Fruit fly (Drosophila melanogaster) whole organism, pupa: ENCODE results near the gene NELF-B.

Experiments used
- CG12605 ChIP-seq: fragments of 200-800 bp; sonication (Bioruptor generic); IDR thresholded peaks from 2 replicates; pipeline ENCODE4 v1.3.6; 2022; ENCODE audit warnings: missing biosample characterization, missing genetic modification characterization
- CG13204 ChIP-seq: fragments of 200-800 bp; sonication (Bioruptor generic); optimal IDR thresholded peaks from 2 replicates; lab custom pipeline; 2018; ENCODE audit warnings: missing biosample characterization, mild to moderate bottlenecking, missing genetic modification characterization, moderate library complexity
- CG14655 ChIP-seq: fragments of 200-800 bp; sonication (Bioruptor generic); optimal IDR thresholded peaks from 3 replicates; lab custom pipeline; 2017; ENCODE audit warnings: mild to moderate bottlenecking, missing biosample characterization, missing genetic modification reagents, missing genetic modification characterization
- CG15710 ChIP-seq: fragments of 200-800 bp; sonication (Bioruptor generic); optimal IDR thresholded peaks from 2 replicates; lab custom pipeline; 2018; ENCODE audit warnings: missing biosample characterization, mild to moderate bottlenecking, missing genetic modification characterization, moderate library complexity
- CG34367 ChIP-seq: fragments of 200-800 bp; sonication (Bioruptor generic); optimal IDR thresholded peaks from 2 replicates; lab custom pipeline; 2018; ENCODE audit warnings: missing biosample characterization, mild to moderate bottlenecking, missing genetic modification characterization
- CG4496 ChIP-seq: fragments of 200-800 bp; sonication (Bioruptor generic); IDR thresholded peaks from 3 replicates; pipeline ENCODE4 v1.3.6; 2022; ENCODE audit warnings: missing biosample characterization, missing genetic modification characterization
- CG9948 ChIP-seq: fragments of 200-800 bp; sonication (Bioruptor generic); optimal IDR thresholded peaks from 2 replicates; lab custom pipeline; 2018; ENCODE audit warnings: missing biosample characterization, mild to moderate bottlenecking, missing genetic modification characterization, moderate library complexity
- D1 ChIP-seq: fragments of 200-800 bp; sonication (Bioruptor generic); optimal IDR thresholded peaks from 2 replicates; lab custom pipeline; 2018; ENCODE audit warnings: missing biosample characterization, mild to moderate bottlenecking, missing genetic modification characterization, moderate library complexity
- EcR ChIP-seq: fragments of 200-800 bp; sonication (Bioruptor generic); optimal IDR thresholded peaks from 3 replicates; lab custom pipeline; 2019; ENCODE audit warnings: missing biosample characterization, missing genetic modification characterization, mild to moderate bottlenecking, moderate library complexity, missing genetic modification reagents
- Pif1B ChIP-seq: fragments of 200-800 bp; sonication (Bioruptor generic); optimal IDR thresholded peaks from 3 replicates; lab custom pipeline; 2016; ENCODE audit warnings: missing biosample characterization, missing genetic modification characterization
- gl ChIP-seq: fragments of 200-800 bp; sonication (Bioruptor generic); optimal IDR thresholded peaks from 2 replicates; lab custom pipeline; 2018; ENCODE audit warnings: missing biosample characterization, mild to moderate bottlenecking, missing genetic modification characterization

DNA sequence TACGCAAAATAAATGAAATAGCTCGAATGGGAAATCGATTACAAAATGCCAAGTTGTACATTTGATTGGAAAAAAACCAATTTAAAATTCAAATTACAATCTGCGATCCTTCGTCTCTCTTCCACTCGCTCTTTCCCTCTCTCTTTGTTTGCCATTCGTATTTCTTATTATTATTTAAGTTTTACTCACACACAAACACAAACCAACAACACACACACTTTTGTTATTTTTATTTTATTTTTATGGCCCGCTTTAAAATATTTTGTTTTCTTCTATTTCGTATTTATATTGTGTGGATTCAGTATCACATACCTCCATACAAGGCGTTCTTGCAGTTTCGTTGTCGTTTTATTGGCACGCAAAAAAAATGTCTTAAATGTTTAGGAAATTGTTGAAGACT is 32.0 kb downstream of the NELF-B start:
- no peak for TF ChIP-seq D1
- TF ChIP-seq CG9948 (tag; lab: Kevin White, UChicago): no peak
- no peak for TF ChIP-seq CG14655
- no peak for TF ChIP-seq CG12605 (GFP tag; lab: Robert Waterston, UW)
- no peak for TF ChIP-seq gl
- TF ChIP-seq CG15710 (tag; lab: Kevin White, UChicago): no peak
- TF ChIP-seq CG4496 (GFP tag; lab: Robert Waterston, UW): no peak
- TF ChIP-seq CG13204 (GFP tag; lab: Kevin White, UChicago): no peak
- TF ChIP-seq Pif1B (GFP tag; lab: Kevin White, UChicago): no peak
- TF ChIP-seq EcR (GFP tag; lab: Kevin White, UChicago): no peak
- no peak for TF ChIP-seq CG34367 (tag; lab: Kevin White, UChicago)
